Worm (Caenorhabditis elegans) whole organism, late embryonic: ENCODE measurements around the gene mksr-1.

Source experiments
- C08G9.2 ChIP-seq: sonication (generic microtip); optimal IDR thresholded peaks from 2 replicates; lab custom pipeline; 2016; ENCODE audit warnings: mild to moderate bottlenecking, missing genetic modification characterization, moderate library complexity, missing compliant biosample characterization
- C38D4.7 ChIP-seq: fragments of 200-800 bp; sonication (Bioruptor generic); optimal IDR thresholded peaks from 2 replicates; lab custom pipeline; 2018; ENCODE audit warnings: mild to moderate bottlenecking, missing genetic modification characterization, moderate library complexity, missing compliant biosample characterization
- F13H6.1 ChIP-seq: sonication (generic microtip); optimal IDR thresholded peaks from 2 replicates; lab custom pipeline; 2016; ENCODE audit warnings: missing genetic modification characterization, missing compliant biosample characterization
- K09A11.1 ChIP-seq: sonication (generic microtip); optimal IDR thresholded peaks from 2 replicates; lab custom pipeline; 2017; ENCODE audit warnings: antibody characterized with exemption, mild to moderate bottlenecking, missing genetic modification characterization, missing compliant biosample characterization; ENCODE audit not compliant: insufficient read depth
- T23F11.4 ChIP-seq: fragments of 200-800 bp; sonication (Bioruptor generic); optimal IDR thresholded peaks from 2 replicates; lab custom pipeline; 2018; ENCODE audit warnings: mild to moderate bottlenecking, missing genetic modification characterization, missing compliant biosample characterization
- ahr-1 ChIP-seq: sonication (generic microtip); optimal IDR thresholded peaks from 2 replicates; lab custom pipeline; 2016; ENCODE audit warnings: missing genetic modification characterization, missing compliant biosample characterization
- ama-1 ChIP-seq: fragments of 150-350 bp; optimal IDR thresholded peaks from 2 replicates; lab custom pipeline; 2014
- ceh-18 ChIP-seq: sonication (generic microtip); optimal IDR thresholded peaks from 2 replicates; lab custom pipeline; 2016; ENCODE audit warnings: missing genetic modification characterization, missing compliant biosample characterization
- ceh-19 ChIP-seq: fragments of 200-800 bp; sonication (Bioruptor generic); optimal IDR thresholded peaks from 2 replicates; lab custom pipeline; 2018; ENCODE audit warnings: mild to moderate bottlenecking, missing genetic modification characterization, missing compliant biosample characterization
- ceh-2 ChIP-seq: sonication (generic microtip); optimal IDR thresholded peaks from 2 replicates; lab custom pipeline; 2016; ENCODE audit warnings: missing genotype, missing genetic modification characterization, missing compliant biosample characterization
- ceh-24 ChIP-seq: sonication (generic microtip); optimal IDR thresholded peaks from 2 replicates; lab custom pipeline; 2016; ENCODE audit warnings: mild to moderate bottlenecking, missing genetic modification characterization, missing compliant biosample characterization
- ceh-30 ChIP-seq: fragments of 150-350 bp; optimal IDR thresholded peaks from 2 replicates; lab custom pipeline; 2014; ENCODE audit warnings: missing biosample characterization, missing genetic modification characterization
- ceh-31 ChIP-seq: sonication (generic microtip); optimal IDR thresholded peaks from 2 replicates; lab custom pipeline; 2016; ENCODE audit warnings: missing genetic modification characterization, missing compliant biosample characterization
- ceh-34 ChIP-seq: sonication (generic microtip); optimal IDR thresholded peaks from 2 replicates; lab custom pipeline; 2016; ENCODE audit warnings: mild to moderate bottlenecking, missing genetic modification characterization, missing compliant biosample characterization
- ceh-45 ChIP-seq: fragments of 200-800 bp; sonication (Bioruptor generic); IDR thresholded peaks from 2 replicates; pipeline ENCODE4 v1.3.6; 2022; ENCODE audit warnings: missing genetic modification reagents, missing genetic modification characterization, missing compliant biosample characterization
- ceh-48 ChIP-seq: sonication (generic microtip); optimal IDR thresholded peaks from 2 replicates; lab custom pipeline; 2016; ENCODE audit warnings: missing genetic modification characterization, inconsistent platforms, missing compliant biosample characterization
- ceh-6 ChIP-seq: fragments of 200-800 bp; sonication (Bioruptor generic); optimal IDR thresholded peaks from 2 replicates; lab custom pipeline; 2018; ENCODE audit warnings: mild to moderate bottlenecking, missing genetic modification characterization, missing compliant biosample characterization
- che-1 ChIP-seq: sonication (generic microtip); optimal IDR thresholded peaks from 2 replicates; lab custom pipeline; 2016; ENCODE audit warnings: mild to moderate bottlenecking, missing genetic modification characterization, missing compliant biosample characterization
- dmd-4 ChIP-seq: sonication (generic microtip); optimal IDR thresholded peaks from 2 replicates; lab custom pipeline; 2016; ENCODE audit warnings: borderline replicate concordance, missing genetic modification characterization, missing compliant biosample characterization
- dve-1 ChIP-seq: sonication (generic microtip); optimal IDR thresholded peaks from 2 replicates; lab custom pipeline; 2017; ENCODE audit warnings: antibody characterized with exemption, mild to moderate bottlenecking, missing genetic modification characterization, missing compliant biosample characterization
- elt-4 ChIP-seq: sonication (generic microtip); optimal IDR thresholded peaks from 2 replicates; lab custom pipeline; 2016; ENCODE audit warnings: missing genetic modification characterization, missing compliant biosample characterization
- ets-4 ChIP-seq: sonication (generic microtip); optimal IDR thresholded peaks from 2 replicates; lab custom pipeline; 2016; ENCODE audit warnings: missing genetic modification characterization, missing compliant biosample characterization
- eyg-1 ChIP-seq: sonication (generic microtip); optimal IDR thresholded peaks from 2 replicates; lab custom pipeline; 2016; ENCODE audit warnings: missing genotype, missing genetic modification characterization, missing compliant biosample characterization
- fax-1 ChIP-seq: sonication (generic microtip); optimal IDR thresholded peaks from 2 replicates; lab custom pipeline; 2016; ENCODE audit warnings: missing genotype, missing genetic modification characterization, missing compliant biosample characterization
- fkh-10 ChIP-seq: fragments of 150-350 bp; optimal IDR thresholded peaks from 2 replicates; lab custom pipeline; 2014; ENCODE audit warnings: missing biosample characterization, missing genetic modification reagents, missing genetic modification characterization
- fkh-6 ChIP-seq: sonication (generic microtip); optimal IDR thresholded peaks from 2 replicates; lab custom pipeline; 2016; ENCODE audit warnings: missing genetic modification characterization, missing compliant biosample characterization
- gmeb-2 ChIP-seq: sonication (generic microtip); optimal IDR thresholded peaks from 2 replicates; lab custom pipeline; 2016; ENCODE audit warnings: missing genetic modification characterization, inconsistent platforms, missing compliant biosample characterization
- hlh-15 ChIP-seq: sonication (generic microtip); optimal IDR thresholded peaks from 2 replicates; lab custom pipeline; 2016; ENCODE audit warnings: missing genetic modification characterization, missing compliant biosample characterization
- hlh-30 ChIP-seq: sonication (generic microtip); optimal IDR thresholded peaks from 2 replicates; lab custom pipeline; 2017; ENCODE audit warnings: antibody characterized with exemption, missing genetic modification characterization, missing compliant biosample characterization; ENCODE audit not compliant: insufficient read depth
- hlh-6 ChIP-seq: sonication (generic microtip); optimal IDR thresholded peaks from 2 replicates; lab custom pipeline; 2016; ENCODE audit warnings: missing genotype, missing genetic modification characterization, missing compliant biosample characterization
- hlh-8 ChIP-seq: sonication (generic microtip); optimal IDR thresholded peaks from 2 replicates; lab custom pipeline; 2016; ENCODE audit warnings: missing genotype, missing genetic modification characterization, missing compliant biosample characterization
- madf-2 ChIP-seq: sonication (generic microtip); optimal IDR thresholded peaks from 2 replicates; lab custom pipeline; 2017; ENCODE audit warnings: missing genetic modification characterization, missing compliant biosample characterization
- nfya-1 ChIP-seq: sonication (generic microtip); optimal IDR thresholded peaks from 2 replicates; lab custom pipeline; 2017; ENCODE audit warnings: missing genetic modification characterization, mild to moderate bottlenecking, missing compliant biosample characterization, antibody characterized with exemption, moderate library complexity
- nhr-11 ChIP-seq: fragments of 150-350 bp; optimal IDR thresholded peaks from 2 replicates; lab custom pipeline; 2014; ENCODE audit warnings: missing biosample characterization, missing genetic modification characterization
- npax-4 ChIP-seq: sonication (generic microtip); optimal IDR thresholded peaks from 2 replicates; lab custom pipeline; 2016; ENCODE audit warnings: missing genetic modification characterization, missing compliant biosample characterization
- odd-2 ChIP-seq: sonication (generic microtip); optimal IDR thresholded peaks from 2 replicates; lab custom pipeline; 2017; ENCODE audit warnings: antibody characterized with exemption, mild to moderate bottlenecking, missing genetic modification characterization, missing compliant biosample characterization
- pat-9 ChIP-seq: fragments of 200-800 bp; sonication (Bioruptor generic); optimal IDR thresholded peaks from 2 replicates; lab custom pipeline; 2018; ENCODE audit warnings: mild to moderate bottlenecking, missing genetic modification characterization, moderate library complexity, missing compliant biosample characterization
- pax-1 ChIP-seq: fragments of 150-350 bp; optimal IDR thresholded peaks from 2 replicates; lab custom pipeline; 2014; ENCODE audit warnings: missing biosample characterization, missing genetic modification characterization
- pha-2 ChIP-seq: sonication (generic microtip); optimal IDR thresholded peaks from 2 replicates; lab custom pipeline; 2017; ENCODE audit warnings: mild to moderate bottlenecking, missing genetic modification characterization, missing compliant biosample characterization
- pha-4 ChIP-seq: fragments of 150-350 bp; optimal IDR thresholded peaks from 2 replicates; lab custom pipeline; 2018; ENCODE audit warnings: missing biosample characterization, missing genetic modification reagents, missing genetic modification characterization
- pqm-1 ChIP-seq: sonication (generic microtip); optimal IDR thresholded peaks from 2 replicates; lab custom pipeline; 2016; ENCODE audit warnings: missing genetic modification characterization, missing compliant biosample characterization
- pros-1 ChIP-seq: fragments of 150-350 bp; optimal IDR thresholded peaks from 2 replicates; lab custom pipeline; 2014; ENCODE audit warnings: missing biosample characterization, missing genetic modification reagents, missing genetic modification characterization
- rnt-1 ChIP-seq: sonication (generic microtip); optimal IDR thresholded peaks from 2 replicates; lab custom pipeline; 2016; ENCODE audit warnings: missing genetic modification characterization, missing compliant biosample characterization
- sdc-2 ChIP-seq: sonication (generic microtip); optimal IDR thresholded peaks from 2 replicates; lab custom pipeline; 2016; ENCODE audit warnings: missing genotype, missing genetic modification characterization, missing compliant biosample characterization
- sox-2 ChIP-seq: fragments of 200-800 bp; sonication (Bioruptor generic); IDR thresholded peaks from 2 replicates; pipeline ENCODE4 v1.3.6; 2022; ENCODE audit warnings: missing genetic modification reagents, missing genetic modification characterization, missing compliant biosample characterization
- sox-4 ChIP-seq: sonication (generic microtip); optimal IDR thresholded peaks from 2 replicates; lab custom pipeline; 2017; ENCODE audit warnings: mild to moderate bottlenecking, missing genetic modification characterization, inconsistent platforms, missing compliant biosample characterization
- syd-9 ChIP-seq: sonication (generic microtip); optimal IDR thresholded peaks from 2 replicates; lab custom pipeline; 2016; ENCODE audit warnings: mild to moderate bottlenecking, missing genetic modification characterization, moderate library complexity, missing compliant biosample characterization
- tbx-2 ChIP-seq: sonication (generic microtip); optimal IDR thresholded peaks from 2 replicates; lab custom pipeline; 2016; ENCODE audit warnings: missing genetic modification characterization, missing compliant biosample characterization
- tbx-7 ChIP-seq: sonication (generic microtip); optimal IDR thresholded peaks from 2 replicates; lab custom pipeline; 2016; ENCODE audit warnings: missing genotype, missing genetic modification characterization, missing compliant biosample characterization
- unc-3 ChIP-seq, 2 experiments: fragments of 200-800 bp in 1 of 2; sonication (Bioruptor generic) in 1 of 2; sonication (generic microtip) in 1 of 2; conservative IDR thresholded peaks in 1 of 2; optimal IDR thresholded peaks in 1 of 2; 2 replicates each; pipeline versions ENCODE4 v1.3.6 to Lab custom; 2016 to 2022; ENCODE audit warnings: missing compliant biosample characterization in 2 of 2, missing genetic modification characterization in 2 of 2, missing genetic modification reagents in 1 of 2
- unc-42 ChIP-seq: sonication (generic microtip); optimal IDR thresholded peaks from 2 replicates; lab custom pipeline; 2016; ENCODE audit warnings: missing genotype, missing genetic modification characterization, missing compliant biosample characterization
- unc-86 ChIP-seq: sonication (generic microtip); optimal IDR thresholded peaks from 2 replicates; lab custom pipeline; 2016; ENCODE audit warnings: missing genetic modification characterization, missing compliant biosample characterization
- zip-5 ChIP-seq: sonication (generic microtip); optimal IDR thresholded peaks from 2 replicates; lab custom pipeline; 2016; ENCODE audit warnings: missing genetic modification characterization, missing compliant biosample characterization
- ztf-16 ChIP-seq: sonication (generic microtip); optimal IDR thresholded peaks from 2 replicates; lab custom pipeline; 2017; ENCODE audit warnings: missing genetic modification characterization, missing compliant biosample characterization

Gene mksr-1

DNA sequence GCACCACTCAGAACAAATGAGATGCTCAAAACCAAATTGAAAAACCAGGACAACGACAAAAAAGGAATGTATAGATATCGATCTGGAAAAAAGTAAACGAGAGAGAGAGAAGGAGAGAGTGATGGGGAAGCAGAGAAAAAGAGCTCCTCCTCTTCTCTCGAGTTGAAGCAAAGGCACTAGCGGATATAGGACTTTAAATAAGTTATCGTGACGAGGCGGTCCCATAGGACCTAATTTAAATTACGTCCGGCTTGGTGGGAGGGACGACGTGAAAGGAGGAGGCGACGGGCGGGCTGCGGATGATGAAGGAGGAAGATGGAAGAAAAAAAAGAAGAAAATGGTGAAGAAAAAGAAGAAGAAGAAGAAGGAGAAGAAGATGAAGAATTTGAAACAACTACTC is 50.3 kb downstream of the mksr-1 start:
- no peak for TF ChIP-seq eyg-1 (tag; lab: Kevin White, UChicago)
- no peak for TF ChIP-seq pax-1
- no peak for TF ChIP-seq ceh-30 (tag; lab: Kevin White, UChicago)
- no peak for TF ChIP-seq elt-4 (tag; lab: Kevin White, UChicago)
- peak; percentile 40 for TF ChIP-seq tbx-2
- no peak for TF ChIP-seq ceh-2 (tag; lab: Kevin White, UChicago)
- TF ChIP-seq ceh-6 (GFP tag; lab: Kevin White, UChicago): no peak
- TF ChIP-seq ets-4: no peak
- peak; percentile 25 for TF ChIP-seq C08G9.2 (tag; lab: Kevin White, UChicago)
- peak; percentile 20 for TF ChIP-seq sdc-2 (tag; lab: Kevin White, UChicago)
- TF ChIP-seq pha-2 (tag; lab: Kevin White, UChicago): no peak
- TF ChIP-seq hlh-15 (tag; lab: Kevin White, UChicago): no peak
- TF ChIP-seq dmd-4 (tag; lab: Kevin White, UChicago): no peak
- no peak for TF ChIP-seq unc-3 (GFP tag; conservative IDR thresholded peaks at IDR 0.05; lab: Robert Waterston, UW)
- TF ChIP-seq unc-3 (tag; optimal IDR thresholded peaks at IDR 0.05; lab: Kevin White, UChicago): peak; percentile 22
- TF ChIP-seq ztf-16: no peak
- TF ChIP-seq unc-86 (tag; lab: Kevin White, UChicago): no peak
- TF ChIP-seq dve-1: no peak
- no peak for TF ChIP-seq gmeb-2 (tag; lab: Kevin White, UChicago)
- TF ChIP-seq fkh-6 (tag; lab: Kevin White, UChicago): no peak
- peak; percentile 99 for TF ChIP-seq unc-42
- TF ChIP-seq nfya-1 (tag; lab: Kevin White, UChicago): peak; percentile 9
- no peak for TF ChIP-seq T23F11.4 (GFP tag; lab: Kevin White, UChicago)
- no peak for TF ChIP-seq syd-9 (tag; lab: Kevin White, UChicago)
- TF ChIP-seq hlh-6 (tag; lab: Kevin White, UChicago): no peak
- TF ChIP-seq ceh-24 (tag; lab: Kevin White, UChicago): no peak
- TF ChIP-seq ceh-18 (tag; lab: Kevin White, UChicago): peak; percentile 17
- TF ChIP-seq fkh-10 (GFP tag; lab: Kevin White, UChicago): peak; percentile 40
- TF ChIP-seq madf-2 (tag; lab: Kevin White, UChicago): no peak
- TF ChIP-seq pat-9 (tag; lab: Kevin White, UChicago): no peak
- no peak for TF ChIP-seq F13H6.1 (tag; lab: Kevin White, UChicago)
- no peak for TF ChIP-seq pqm-1
- TF ChIP-seq che-1 (tag; lab: Kevin White, UChicago): no peak
- TF ChIP-seq rnt-1 (tag; lab: Kevin White, UChicago): no peak
- no peak for TF ChIP-seq fax-1 (tag; lab: Kevin White, UChicago)
- TF ChIP-seq zip-5 (tag; lab: Kevin White, UChicago): no peak
- no peak for TF ChIP-seq sox-4 (tag; lab: Kevin White, UChicago)
- TF ChIP-seq npax-4 (tag; lab: Kevin White, UChicago): no peak
- TF ChIP-seq C38D4.7 (GFP tag; lab: Kevin White, UChicago): no peak
- TF ChIP-seq ceh-34 (tag; lab: Kevin White, UChicago): peak; percentile 8
- no peak for TF ChIP-seq pros-1
- no peak for TF ChIP-seq pha-4 (tag; lab: Kevin White, UChicago)
- TF ChIP-seq odd-2 (tag; lab: Kevin White, UChicago): no peak
- peak; percentile 28 for TF ChIP-seq ceh-19 (GFP tag; lab: Kevin White, UChicago)
- TF ChIP-seq tbx-7: no peak
- no peak for TF ChIP-seq ama-1 (lab: Kevin White, UChicago)
- no peak for TF ChIP-seq hlh-8 (tag; lab: Kevin White, UChicago)
- TF ChIP-seq ceh-45 (GFP tag; lab: Robert Waterston, UW): no peak
- TF ChIP-seq ahr-1 (tag; lab: Kevin White, UChicago): no peak
- TF ChIP-seq sox-2 (GFP tag; lab: Robert Waterston, UW): no peak
- no peak for TF ChIP-seq K09A11.1 (tag; lab: Kevin White, UChicago)
- no peak for TF ChIP-seq hlh-30
- TF ChIP-seq nhr-11: no peak
- TF ChIP-seq ceh-48 (tag; lab: Kevin White, UChicago): no peak
- TF ChIP-seq ceh-31 (tag; lab: Kevin White, UChicago): peak; percentile 75
